Fruit fly (Drosophila melanogaster) whole organism, prepupa: ENCODE data around the gene aqz.

Experiments
- Blimp-1 ChIP-seq: fragments of 200-800 bp; sonication (Bioruptor generic); optimal IDR thresholded peaks from 3 replicates; lab custom pipeline; 2017; ENCODE audit warnings: missing biosample characterization, missing genetic modification characterization, mild to moderate bottlenecking, moderate library complexity, missing genetic modification reagents
- CG16779 ChIP-seq: fragments of 200-800 bp; sonication (Bioruptor generic); optimal IDR thresholded peaks from 3 replicates; lab custom pipeline; 2017; ENCODE audit warnings: missing biosample characterization, mild to moderate bottlenecking, missing genetic modification characterization
- CG34406 ChIP-seq: fragments of 200-800 bp; sonication (Bioruptor generic); optimal IDR thresholded peaks from 3 replicates; lab custom pipeline; 2016; ENCODE audit warnings: missing biosample characterization, missing genetic modification characterization
- CG9139 ChIP-seq: fragments of 200-800 bp; sonication (Bioruptor generic); optimal IDR thresholded peaks from 3 replicates; lab custom pipeline; 2017; ENCODE audit warnings: missing biosample characterization, mild to moderate bottlenecking, missing genetic modification characterization
- Eip78C ChIP-seq: fragments of 200-800 bp; sonication (Bioruptor generic); peaks from one replicate; lab custom pipeline; 2016; ENCODE audit warnings: missing biosample characterization, missing genetic modification characterization
- Eip93F ChIP-seq: fragments of 200-800 bp; sonication (Bioruptor generic); optimal IDR thresholded peaks from 2 replicates; lab custom pipeline; 2016; ENCODE audit warnings: missing biosample characterization, mild to moderate bottlenecking, missing genetic modification characterization
- Lpt ChIP-seq: fragments of 200-800 bp; sonication (Bioruptor generic); optimal IDR thresholded peaks from 3 replicates; lab custom pipeline; 2016; ENCODE audit warnings: missing biosample characterization, missing genetic modification characterization
- OdsH ChIP-seq: fragments of 200-800 bp; sonication (Bioruptor generic); optimal IDR thresholded peaks from 3 replicates; lab custom pipeline; 2016; ENCODE audit warnings: missing biosample characterization, missing genetic modification characterization
- Sox102F ChIP-seq: fragments of 200-800 bp; sonication (Bioruptor generic); optimal IDR thresholded peaks from 2 replicates; lab custom pipeline; 2016; ENCODE audit warnings: missing biosample characterization, mild to moderate bottlenecking, missing genetic modification characterization
- dac ChIP-seq: fragments of 200-800 bp; sonication (Bioruptor generic); optimal IDR thresholded peaks from 2 replicates; lab custom pipeline; 2017; ENCODE audit warnings: missing biosample characterization, mild to moderate bottlenecking, missing genetic modification characterization
- fd59A ChIP-seq: fragments of 200-800 bp; sonication (Bioruptor generic); optimal IDR thresholded peaks from 2 replicates; lab custom pipeline; 2017; ENCODE audit warnings: missing biosample characterization, mild to moderate bottlenecking, missing genetic modification characterization, missing genetic modification reagents

dm6 chr3R:8813164-8813629 is 7.3 kb downstream of the aqz start, which contains the start of gene CG9837:
- no peak for TF ChIP-seq fd59A (GFP tag; lab: Kevin White, UChicago)
- TF ChIP-seq dac (GFP tag; lab: Kevin White, UChicago) = no peak
- TF ChIP-seq Blimp-1 (GFP tag; lab: Kevin White, UChicago) = no peak
- no peak for TF ChIP-seq Sox102F (GFP tag; lab: Kevin White, UChicago)
- TF ChIP-seq Eip78C (GFP tag; lab: Kevin White, UChicago) = no peak
- no peak for TF ChIP-seq OdsH (GFP tag; lab: Kevin White, UChicago)
- TF ChIP-seq Eip93F = no peak
- no peak for TF ChIP-seq Lpt (GFP tag; lab: Kevin White, UChicago)
- no peak for TF ChIP-seq CG16779
- no peak for TF ChIP-seq CG34406
- TF ChIP-seq CG9139 (GFP tag; lab: Kevin White, UChicago) = no peak
